Fruit fly (Drosophila melanogaster) whole organism, adult: Measurements from ENCODE around the gene RFeSP.

Source experiments
- CG11617 ChIP-seq: fragments of 200-800 bp; sonication (Bioruptor generic); optimal IDR thresholded peaks from 2 replicates; lab custom pipeline; 2017; ENCODE audit warnings: mild to moderate bottlenecking, missing biosample characterization, missing genetic modification reagents, missing genetic modification characterization
- CG12768 ChIP-seq: fragments of 200-800 bp; sonication (Bioruptor generic); optimal IDR thresholded peaks from 2 replicates; lab custom pipeline; 2017; ENCODE audit warnings: missing biosample characterization, missing genetic modification characterization, mild to moderate bottlenecking, moderate library complexity, missing genetic modification reagents
- CG14711 ChIP-seq: fragments of 200-800 bp; sonication (Bioruptor generic); optimal IDR thresholded peaks from 2 replicates; lab custom pipeline; 2018; ENCODE audit warnings: missing biosample characterization, mild to moderate bottlenecking, missing genetic modification characterization, moderate library complexity
- CG1620 ChIP-seq: fragments of 200-800 bp; sonication (Bioruptor generic); optimal IDR thresholded peaks from 2 replicates; lab custom pipeline; 2016; ENCODE audit warnings: missing biosample characterization, missing genetic modification characterization
- CG33017 ChIP-seq: fragments of 200-800 bp; sonication (Bioruptor generic); optimal IDR thresholded peaks from 2 replicates; lab custom pipeline; 2018; ENCODE audit warnings: missing biosample characterization, mild to moderate bottlenecking, missing genetic modification characterization, moderate library complexity
- CG5204 ChIP-seq: fragments of 200-800 bp; sonication (Bioruptor generic); optimal IDR thresholded peaks from 2 replicates; lab custom pipeline; 2016; ENCODE audit warnings: missing biosample characterization, missing genetic modification characterization
- CG7045 ChIP-seq: fragments of 200-800 bp; sonication (Bioruptor generic); optimal IDR thresholded peaks from 2 replicates; lab custom pipeline; 2017; ENCODE audit warnings: missing biosample characterization, mild to moderate bottlenecking, missing genetic modification characterization
- CG7101 ChIP-seq: fragments of 200-800 bp; sonication (Bioruptor generic); optimal IDR thresholded peaks from 2 replicates; lab custom pipeline; 2018; ENCODE audit warnings: missing biosample characterization, mild to moderate bottlenecking, missing genetic modification characterization, moderate library complexity
- Clk ChIP-seq: fragments of 200-800 bp; sonication (Bioruptor generic); optimal IDR thresholded peaks from 2 replicates; lab custom pipeline; 2017; ENCODE audit warnings: missing biosample characterization, missing genetic modification characterization
- Crg-1 ChIP-seq: fragments of 200-800 bp; sonication (Bioruptor generic); optimal IDR thresholded peaks from 2 replicates; lab custom pipeline; 2016; ENCODE audit warnings: missing biosample characterization, missing genetic modification characterization
- Hr96 ChIP-seq: fragments of 200-800 bp; sonication (Bioruptor generic); optimal IDR thresholded peaks from 2 replicates; lab custom pipeline; 2016; ENCODE audit warnings: missing biosample characterization, missing genetic modification characterization
- Mnt ChIP-seq: fragments of 200-800 bp; sonication (Bioruptor generic); optimal IDR thresholded peaks from 2 replicates; lab custom pipeline; 2016; ENCODE audit warnings: missing biosample characterization, mild to moderate bottlenecking, missing genetic modification characterization
- bab1 ChIP-seq: fragments of 200-800 bp; sonication (Bioruptor generic); optimal IDR thresholded peaks from 3 replicates; lab custom pipeline; 2019; ENCODE audit warnings: missing biosample characterization, mild to moderate bottlenecking, missing genetic modification characterization, moderate library complexity
- cic ChIP-seq: fragments of 200-800 bp; sonication (Bioruptor generic); optimal IDR thresholded peaks from 2 replicates; lab custom pipeline; 2017; ENCODE audit warnings: missing biosample characterization, mild to moderate bottlenecking, missing genetic modification characterization, moderate library complexity
- cnc ChIP-seq, 2 experiments: fragments of >200 bp; optimal IDR thresholded peaks; 2 replicates each; lab custom pipeline; 2017
- kay ChIP-seq: fragments of 200-800 bp; sonication (Bioruptor generic); peaks from one replicate; lab custom pipeline; 2016; ENCODE audit warnings: missing biosample characterization, missing genetic modification characterization, borderline replicate concordance
- ovo ChIP-seq: fragments of 200-800 bp; sonication (Bioruptor generic); optimal IDR thresholded peaks from 2 replicates; lab custom pipeline; 2016; ENCODE audit warnings: missing biosample characterization, missing genetic modification characterization
- pad ChIP-seq: fragments of 200-800 bp; sonication (Bioruptor generic); optimal IDR thresholded peaks from 3 replicates; lab custom pipeline; 2017; ENCODE audit warnings: missing biosample characterization, missing genetic modification characterization, mild to moderate bottlenecking, moderate library complexity, missing genetic modification reagents
- tj ChIP-seq: fragments of 200-800 bp; sonication (Bioruptor generic); optimal IDR thresholded peaks from 3 replicates; lab custom pipeline; 2017; ENCODE audit warnings: missing biosample characterization, mild to moderate bottlenecking, missing genetic modification characterization, moderate library complexity
- toe ChIP-seq: fragments of 200-800 bp; sonication (Bioruptor generic); optimal IDR thresholded peaks from 2 replicates; lab custom pipeline; 2016; ENCODE audit warnings: missing biosample characterization, missing genetic modification characterization

The RFeSP gene

dm6 chr2L:1606758-1607157 lies 7.2 kb downstream of the RFeSP start:
- no peak for TF ChIP-seq cic (GFP tag; lab: Kevin White, UChicago)
- no peak for TF ChIP-seq CG7101 (tag; lab: Kevin White, UChicago)
- TF ChIP-seq CG14711 (tag; lab: Kevin White, UChicago): no peak
- TF ChIP-seq pad (GFP tag; lab: Kevin White, UChicago): no peak
- TF ChIP-seq CG11617 (GFP tag; lab: Kevin White, UChicago): no peak
- no peak for TF ChIP-seq Hr96 (GFP tag; lab: Kevin White, UChicago)
- TF ChIP-seq toe (GFP tag; lab: Kevin White, UChicago): no peak

DNA sequence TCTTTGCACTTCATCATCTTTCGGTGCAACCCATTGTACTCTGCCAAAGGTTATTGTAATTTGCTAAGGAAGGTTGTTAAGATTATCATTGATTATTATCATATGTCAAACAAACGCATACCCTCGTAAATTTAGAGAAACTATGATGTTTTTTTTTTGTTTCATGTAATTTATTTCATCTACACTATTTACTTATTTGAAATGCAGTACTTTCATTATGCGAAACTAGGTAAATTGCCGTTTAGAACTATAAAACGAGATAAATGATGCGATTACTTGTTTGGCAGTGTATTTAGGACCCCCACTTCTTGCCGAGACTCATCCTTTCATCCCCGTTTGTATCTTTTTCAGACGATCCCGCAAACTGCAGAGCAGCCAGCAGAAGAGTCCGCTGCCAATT lies 10.1 kb downstream of the RFeSP start:
- no peak for TF ChIP-seq CG1620 (GFP tag; lab: Kevin White, UChicago)
- TF ChIP-seq CG12768 (GFP tag; lab: Kevin White, UChicago): no peak
- TF ChIP-seq Crg-1 (GFP tag; lab: Kevin White, UChicago): no peak
- TF ChIP-seq toe (GFP tag; lab: Kevin White, UChicago): no peak
- no peak for TF ChIP-seq bab1
- TF ChIP-seq Mnt: no peak
- no peak for TF ChIP-seq CG7045 (GFP tag; lab: Kevin White, UChicago)
- TF ChIP-seq ovo: no peak
- TF ChIP-seq kay (GFP tag; lab: Kevin White, UChicago): no peak
- no peak for TF ChIP-seq cnc (optimal IDR thresholded peaks at IDR 0.05; lab: Kevin White, UChicago)
- no peak for TF ChIP-seq pad (GFP tag; lab: Kevin White, UChicago)
- TF ChIP-seq CG33017 (tag; lab: Kevin White, UChicago): no peak

DNA sequence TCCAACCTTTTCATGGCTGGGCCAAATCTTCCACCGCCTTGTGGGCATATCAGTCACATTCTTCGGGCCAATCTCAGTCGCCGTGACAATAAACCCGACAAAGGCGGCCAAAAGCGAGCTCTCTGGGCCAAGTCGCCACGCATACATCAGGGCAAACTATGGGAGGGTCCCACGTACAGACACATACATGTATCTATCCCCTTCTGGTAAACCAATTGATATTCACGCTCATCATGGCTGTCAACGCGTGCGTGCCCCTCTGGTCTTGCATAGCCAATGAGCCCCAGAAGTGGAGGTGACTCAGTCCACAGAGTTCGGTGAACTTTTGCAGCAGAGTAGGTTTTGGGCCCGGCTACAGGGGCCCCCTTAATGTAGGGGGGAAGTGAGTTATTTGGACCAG lies 17.3 kb downstream of the RFeSP start:
- no peak for TF ChIP-seq ovo
- no peak for TF ChIP-seq Clk (GFP tag; lab: Kevin White, UChicago)
- TF ChIP-seq CG11617 (GFP tag; lab: Kevin White, UChicago): no peak
- no peak for TF ChIP-seq bab1

DNA sequence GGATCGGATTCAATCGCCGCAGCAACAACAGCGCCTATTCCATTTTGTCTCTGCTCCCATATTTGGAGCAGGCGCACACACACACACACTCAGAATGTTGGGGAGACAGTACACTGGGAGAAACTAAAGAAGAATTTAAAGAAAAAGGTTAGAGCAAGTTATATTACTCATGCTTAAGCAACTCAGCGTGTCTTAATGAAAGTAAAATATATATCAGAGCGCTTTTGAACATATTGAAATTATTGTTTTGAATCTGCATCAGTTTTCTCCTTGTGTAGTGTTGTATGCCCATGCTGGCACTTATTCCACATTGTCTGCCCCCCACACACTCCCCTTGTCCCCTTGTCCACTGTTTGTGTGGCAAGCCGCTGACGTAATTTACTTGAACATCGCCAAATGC lies 23.8 kb downstream of the RFeSP start:
- TF ChIP-seq bab1 (no peak), CG1620 (GFP tag; lab: Kevin White, UChicago) (no peak)

dm6 chr2L:1587055-1587454 lies 26.9 kb downstream of the RFeSP start, which contains the start of gene nis:
Gene nis, minus strand, starts transcription at chr2L:1587155.
- TF ChIP-seq bab1: no peak
- no peak for TF ChIP-seq ovo
- TF ChIP-seq CG33017 (tag; lab: Kevin White, UChicago): no peak
- no peak for TF ChIP-seq Clk (GFP tag; lab: Kevin White, UChicago)
- no peak for TF ChIP-seq CG14711 (tag; lab: Kevin White, UChicago)
- TF ChIP-seq CG7045 (GFP tag; lab: Kevin White, UChicago): no peak
- no peak for TF ChIP-seq CG5204 (GFP tag; lab: Kevin White, UChicago)
- no peak for TF ChIP-seq CG11617 (GFP tag; lab: Kevin White, UChicago)
- no peak for TF ChIP-seq pad (GFP tag; lab: Kevin White, UChicago)
- TF ChIP-seq Mnt: no peak
- TF ChIP-seq cic (GFP tag; lab: Kevin White, UChicago): no peak
- TF ChIP-seq Hr96 (GFP tag; lab: Kevin White, UChicago): no peak
- TF ChIP-seq CG12768 (GFP tag; lab: Kevin White, UChicago): no peak
- TF ChIP-seq kay (GFP tag; lab: Kevin White, UChicago): no peak
- no peak for TF ChIP-seq toe (GFP tag; lab: Kevin White, UChicago)

- no peak for TF ChIP-seq tj (GFP tag; lab: Kevin White, UChicago)
- no peak for TF ChIP-seq CG7045 (GFP tag; lab: Kevin White, UChicago)
- TF ChIP-seq pad (GFP tag; lab: Kevin White, UChicago): no peak
- no peak for TF ChIP-seq Crg-1 (GFP tag; lab: Kevin White, UChicago)
- no peak for TF ChIP-seq ovo
- no peak for TF ChIP-seq CG11617 (GFP tag; lab: Kevin White, UChicago)
- TF ChIP-seq CG1620 (GFP tag; lab: Kevin White, UChicago): no peak
- TF ChIP-seq CG7101 (tag; lab: Kevin White, UChicago): no peak
- TF ChIP-seq CG12768 (GFP tag; lab: Kevin White, UChicago): no peak
- no peak for TF ChIP-seq CG33017 (tag; lab: Kevin White, UChicago)
- no peak for TF ChIP-seq CG14711 (tag; lab: Kevin White, UChicago)
- TF ChIP-seq kay (GFP tag; lab: Kevin White, UChicago): no peak
- TF ChIP-seq cnc (optimal IDR thresholded peaks at IDR 0.05; lab: Kevin White, UChicago): no peak
- no peak for TF ChIP-seq CG5204 (GFP tag; lab: Kevin White, UChicago)
Observed at dm6 chr2L:1579800-1580199, 34.2 kb downstream of the RFeSP start.

DNA sequence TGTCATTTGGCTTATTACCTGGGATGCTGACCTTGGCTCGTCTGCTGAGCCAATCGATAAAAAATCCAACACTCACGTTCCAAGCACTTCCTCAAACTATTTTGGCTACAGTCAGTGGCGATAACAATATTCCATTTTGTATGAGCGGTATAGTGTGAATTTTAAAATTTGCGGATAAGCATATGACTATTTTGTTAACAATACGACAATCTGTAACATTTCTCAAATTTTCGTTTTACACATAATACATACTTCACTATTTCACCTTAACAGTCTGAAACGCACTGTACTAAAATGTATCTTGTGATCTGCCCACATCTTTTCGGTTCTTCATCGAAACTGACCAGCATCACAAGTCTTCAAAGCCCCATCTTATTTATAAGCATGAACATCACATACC lies 34.7 kb downstream of the RFeSP start:
- TF ChIP-seq cnc (optimal IDR thresholded peaks at IDR 0.05; lab: Kevin White, UChicago) (no peak), bab1 (no peak), CG33017 (tag; lab: Kevin White, UChicago) (no peak)

DNA sequence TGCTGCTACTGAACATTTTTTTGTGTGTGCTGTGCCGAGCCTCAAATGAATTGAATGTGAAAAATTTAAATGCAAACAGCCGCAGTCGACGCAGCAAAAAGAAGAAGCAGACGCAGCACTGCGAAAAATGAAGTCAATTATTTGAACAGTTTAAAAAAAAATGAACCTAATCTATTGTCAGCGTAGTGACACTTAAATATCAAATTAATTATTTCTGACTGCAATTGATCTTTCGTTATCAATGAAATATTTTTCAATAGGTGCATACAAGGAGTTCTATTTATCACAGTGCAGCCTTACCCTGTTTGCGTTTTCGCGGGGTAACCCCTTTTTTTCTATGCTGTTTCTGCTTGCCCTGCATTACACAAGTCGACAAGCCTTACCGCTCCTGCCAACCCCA lies 38.4 kb downstream of the RFeSP start:
- TF ChIP-seq Hr96 (GFP tag; lab: Kevin White, UChicago): peak; percentile 15
- TF ChIP-seq toe (GFP tag; lab: Kevin White, UChicago): peak; percentile 11
- no peak for TF ChIP-seq Mnt
- peak; percentile 15 for TF ChIP-seq bab1
- TF ChIP-seq CG7045 (GFP tag; lab: Kevin White, UChicago): peak; percentile 12
- TF ChIP-seq CG14711 (tag; lab: Kevin White, UChicago): no peak
